Worm (Caenorhabditis elegans): ENCODE data around the gene nhr-18.

ce11 chrV:2271750-2272149 lies 44.7 kb downstream of the nhr-18 start, which contains the start of gene Y5H2A.1:
- TF ChIP-seq ceh-62 (tag; optimal IDR thresholded peaks at IDR 0.05) (no peak), lin-29 (GFP tag; IDR thresholded peaks at IDR 0.05) (no peak), Y48G9A.11 (GFP tag; IDR thresholded peaks at IDR 0.05) (no peak), pha-4 (GFP tag; IDR thresholded peaks at IDR 0.05) (no peak), pha-4 (tag; optimal IDR thresholded peaks at IDR 0.05) (no peak), nhr-28 (tag; optimal IDR thresholded peaks at IDR 0.05) (no peak), unc-62 (GFP tag; optimal IDR thresholded peaks at IDR 0.05 in 1 of 2) (no peak), unc-62 (tag; optimal IDR thresholded peaks at IDR 0.05) (no peak), mdl-1 (tag; optimal IDR thresholded peaks at IDR 0.05) (no peak), ZK546.5 (tag; optimal IDR thresholded peaks at IDR 0.05) (no peak), snpc-4 (tag; optimal IDR thresholded peaks at IDR 0.05) (no peak), lin-15B (tag; optimal IDR thresholded peaks at IDR 0.05) (no peak), mes-2 (tag; optimal IDR thresholded peaks at IDR 0.05; ENCODE audit: poor library complexity, severe bottlenecking) (no peak)
